Worm (Caenorhabditis elegans) whole organism, mixed stage, embryonic: ENCODE data around the gene dgk-4.

Experiments used
- nhr-237 ChIP-seq: fragments of 150-350 bp; optimal IDR thresholded peaks from 2 replicates; lab custom pipeline; 2014; ENCODE audit warnings: missing biosample characterization, missing genetic modification characterization
- unc-62 ChIP-seq: fragments of 150-350 bp; optimal IDR thresholded peaks from 2 replicates; lab custom pipeline; 2014; ENCODE audit warnings: missing biosample characterization, missing genetic modification reagents, missing genetic modification characterization

- TF ChIP-seq unc-62 (GFP tag; lab: Kevin White, UChicago) (no peak), nhr-237 (tag; lab: Kevin White, UChicago) (no peak)
Measured at ce11 chrIV:8627328-8627727, 3.8 kb upstream of the dgk-4 start, which contains the start of gene F42A9.11.
